Fruit fly (Drosophila melanogaster): ENCODE measurements around the gene Npc2d.

Gene Npc2d

DNA sequence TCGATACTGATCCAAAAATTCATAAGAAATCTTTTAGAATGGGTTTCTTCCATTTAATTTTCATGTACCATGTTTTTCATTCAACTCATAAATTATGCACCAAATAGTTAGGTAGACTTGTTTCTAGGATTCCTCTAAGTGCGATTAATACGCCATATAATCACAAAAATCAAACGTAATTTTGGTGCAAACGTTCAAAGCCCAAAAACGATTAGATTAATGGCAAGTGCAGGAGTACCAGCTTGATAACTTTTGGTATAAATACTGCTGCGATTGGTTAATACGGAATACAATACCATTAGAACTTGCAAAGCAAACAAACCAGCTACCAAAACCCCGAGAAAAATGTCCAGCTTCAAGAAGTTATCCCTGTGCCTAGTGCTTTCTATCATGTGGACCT is 4.1 kb upstream of the Npc2d start, which contains the start of gene Npc2c:
Gene Npc2c (plus strand): TSS at position 301 of the 400 bp plus-strand sequence.
- TF ChIP-seq Antp (GFP tag; optimal IDR thresholded peaks at IDR 0.05) (no peak), CG33557 (GFP tag; optimal IDR thresholded peaks at IDR 0.05) (no peak), Sox102F (GFP tag; optimal IDR thresholded peaks at IDR 0.05) (no peak), CG13424 (tag; optimal IDR thresholded peaks at IDR 0.05) (no peak)

DNA sequence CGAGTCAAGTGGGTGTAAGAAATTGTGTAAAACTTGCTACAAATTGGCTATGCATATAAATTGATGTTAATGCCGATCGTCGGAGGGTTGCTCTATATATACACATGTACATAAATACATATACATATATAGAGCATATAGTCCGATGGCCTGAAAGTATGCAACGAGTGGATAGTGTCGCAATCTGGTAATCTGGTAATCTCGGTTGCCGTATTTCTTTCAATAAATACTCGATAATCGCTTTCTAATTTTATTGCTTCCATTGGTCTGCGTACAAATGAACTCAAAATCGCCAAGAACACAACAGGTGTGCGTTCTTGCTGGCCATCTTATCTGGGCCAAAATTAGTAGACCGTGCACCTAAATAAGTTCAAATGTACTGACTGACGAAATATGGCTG is 3.5 kb upstream of the Npc2d start:
- TF ChIP-seq unc-4 (GFP tag; IDR thresholded peaks at IDR 0.05; ENCODE audit: partially characterized antibody) (no peak), Ravus (GFP tag; IDR thresholded peaks at IDR 0.05) (no peak), Optix (GFP tag; IDR thresholded peaks at IDR 0.05) (no peak), bcd (GFP tag; optimal IDR thresholded peaks at IDR 0.05) (no peak), Mad (GFP tag; optimal IDR thresholded peaks at IDR 0.05) (no peak), E2f2 (GFP tag; IDR thresholded peaks at IDR 0.05) (no peak), odd (GFP tag; optimal IDR thresholded peaks at IDR 0.05) (no peak), B-H1 (GFP tag; IDR thresholded peaks at IDR 0.05) (no peak), CG34376 (GFP tag; optimal IDR thresholded peaks at IDR 0.05) (peak; percentile 75), CG12236 (GFP tag; optimal IDR thresholded peaks at IDR 0.05) (no peak), ATbp (GFP tag; optimal IDR thresholded peaks at IDR 0.05) (no peak), Dip3 (GFP tag; optimal IDR thresholded peaks at IDR 0.05) (no peak), CG18599 (GFP tag; optimal IDR thresholded peaks at IDR 0.05) (no peak), CG10366 (GFP tag; IDR thresholded peaks at IDR 0.05) (no peak), CG8281 (tag; optimal IDR thresholded peaks at IDR 0.05) (peak; percentile 47), pfk (GFP tag; optimal IDR thresholded peaks at IDR 0.05) (no peak), grn (GFP tag; optimal IDR thresholded peaks at IDR 0.05) (peak; percentile 68), seq (GFP tag; IDR thresholded peaks at IDR 0.05) (no peak), Six4 (GFP tag; optimal IDR thresholded peaks at IDR 0.05) (no peak), exex (tag; optimal IDR thresholded peaks at IDR 0.05) (peak; percentile 96), Dad (GFP tag; optimal IDR thresholded peaks at IDR 0.05) (no peak), eve (GFP tag; optimal IDR thresholded peaks at IDR 0.05) (no peak)

DNA sequence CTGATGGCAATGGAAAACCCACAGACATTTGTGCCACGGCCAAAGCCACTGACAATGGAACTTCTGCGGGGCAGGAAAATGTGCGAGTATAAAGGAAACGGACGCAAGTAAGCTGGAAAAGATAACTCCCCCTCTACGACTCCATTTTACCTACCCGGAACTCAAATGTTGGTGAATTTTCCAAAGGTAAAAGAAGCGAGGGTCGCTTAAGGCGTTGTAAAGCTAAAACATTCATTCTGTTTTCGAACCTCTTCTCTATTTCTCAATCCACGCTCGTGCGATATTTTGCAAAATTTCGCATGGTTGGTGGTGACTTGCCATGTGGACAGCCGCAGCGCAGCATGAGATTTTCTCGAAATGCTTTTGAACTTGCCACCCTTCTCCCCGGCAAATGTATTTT is 764 bp upstream of the Npc2d start:
- TF ChIP-seq CG10959 (GFP tag; IDR thresholded peaks at IDR 0.05), result 0 out of 2 replicates have a peak, but pooled peaks have one; percentile 8
- TF ChIP-seq CG3065 (GFP tag; optimal IDR thresholded peaks at IDR 0.05), result no peak
- peak; percentile 86 for TF ChIP-seq CG18476 (GFP tag; optimal IDR thresholded peaks at IDR 0.05)
- TF ChIP-seq pros (GFP tag; optimal IDR thresholded peaks at IDR 0.05), result peak; percentile 56
- peak; percentile 65 for TF ChIP-seq hkb (optimal IDR thresholded peaks at IDR 0.05)
- no peak for TF ChIP-seq hkb (GFP tag; IDR thresholded peaks at IDR 0.05)
- TF ChIP-seq eve (GFP tag; optimal IDR thresholded peaks at IDR 0.05), result no peak

DNA sequence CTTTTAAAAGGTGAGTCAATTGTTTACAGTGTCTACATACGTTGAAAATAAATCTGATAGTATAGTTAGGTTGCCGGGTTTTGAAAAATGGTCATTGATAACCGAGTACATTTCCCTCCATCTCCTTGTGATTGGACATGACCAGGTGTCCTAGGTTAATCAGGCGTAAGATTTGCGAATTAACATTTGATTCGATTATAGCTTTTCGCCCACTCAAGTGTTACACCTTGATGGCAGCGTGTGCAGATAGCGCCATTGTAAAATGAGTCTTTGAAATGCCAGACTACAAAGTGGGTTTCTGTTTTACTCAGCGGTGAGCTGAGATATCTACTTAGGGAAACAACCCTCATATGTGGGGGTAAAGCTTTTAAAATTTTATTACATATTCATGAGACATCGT is 879 bp downstream of the Npc2d start:
- TF ChIP-seq al (GFP tag; IDR thresholded peaks at IDR 0.05) (no peak), Hr3 (GFP tag; optimal IDR thresholded peaks at IDR 0.05) (no peak), Oli (tag; optimal IDR thresholded peaks at IDR 0.05) (no peak), CG2120 (GFP tag; optimal IDR thresholded peaks at IDR 0.05) (peak; percentile 34), sug (tag; optimal IDR thresholded peaks at IDR 0.05) (peak; percentile 30), zfh1 (GFP tag; IDR thresholded peaks at IDR 0.05) (no peak), grau (tag; optimal IDR thresholded peaks at IDR 0.05) (no peak), CG13296 (GFP tag; optimal IDR thresholded peaks at IDR 0.05) (no peak), CG18764 (GFP tag; optimal IDR thresholded peaks at IDR 0.05) (no peak), CG34224 (GFP tag; IDR thresholded peaks at IDR 0.05; ENCODE audit: partially characterized antibody) (no peak), tup (GFP tag; optimal IDR thresholded peaks at IDR 0.05) (no peak), Dfd (GFP tag; optimal IDR thresholded peaks at IDR 0.05) (no peak), Hmx (GFP tag; optimal IDR thresholded peaks at IDR 0.05) (no peak), Atf-2 (GFP tag; optimal IDR thresholded peaks at IDR 0.05) (no peak), zen (tag; optimal IDR thresholded peaks at IDR 0.05) (no peak), vvl (GFP tag; IDR thresholded peaks at IDR 0.05) (no peak), CG14014 (GFP tag; IDR thresholded peaks at IDR 0.05) (no peak), dpn (GFP tag; optimal IDR thresholded peaks at IDR 0.05) (no peak)
